Fruit fly (Drosophila melanogaster): Measurements from ENCODE around the gene CG17450.

DNA sequence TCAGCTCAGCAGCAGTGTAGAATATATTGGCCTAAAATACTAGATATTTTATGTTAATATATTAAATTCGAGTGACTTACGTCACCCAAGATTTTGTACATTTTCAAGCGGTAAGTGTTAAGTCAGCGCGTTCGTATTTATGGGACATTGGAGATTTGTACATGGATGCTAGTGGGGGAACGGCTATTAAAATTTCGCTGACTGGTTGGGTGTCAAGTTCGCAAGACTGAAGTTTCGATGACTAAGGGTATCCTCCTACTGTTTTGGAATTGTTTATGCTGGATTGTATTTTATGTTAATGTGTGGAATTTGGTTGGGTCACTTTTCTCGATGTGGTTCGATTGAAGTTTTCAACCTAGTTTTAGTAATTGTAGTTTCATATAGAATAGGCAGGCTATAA lies 23.5 kb upstream of the CG17450 start:
- no peak for TF ChIP-seq CG8478 (optimal IDR thresholded peaks at IDR 0.05)
- no peak for TF ChIP-seq CTCF (optimal IDR thresholded peaks at IDR 0.05)

Measured in S2 (cell line).